Worm (Caenorhabditis elegans) whole organism, L3 larva: Measurements from ENCODE around the gene Y6E2A.1.

ENCODE experiments used
- R02D3.7 ChIP-seq: fragments of 150-350 bp; optimal IDR thresholded peaks from 2 replicates; lab custom pipeline; 2014; ENCODE audit warnings: missing biosample characterization, missing genetic modification characterization
- ZK546.5 ChIP-seq: sonication (generic microtip); optimal IDR thresholded peaks from 2 replicates; lab custom pipeline; 2017; ENCODE audit warnings: missing biosample characterization, missing genetic modification characterization
- aly-2 ChIP-seq: fragments of 150-350 bp; optimal IDR thresholded peaks from 2 replicates; lab custom pipeline; 2014; ENCODE audit warnings: missing biosample characterization, missing genetic modification characterization
- ama-1 ChIP-seq: fragments of 150-350 bp; optimal IDR thresholded peaks from 2 replicates; lab custom pipeline; 2018
- ceh-16 ChIP-seq: sonication (generic microtip); optimal IDR thresholded peaks from 2 replicates; lab custom pipeline; 2017; ENCODE audit warnings: missing biosample characterization, missing genetic modification characterization
- ceh-28 ChIP-seq: fragments of 150-350 bp; optimal IDR thresholded peaks from 2 replicates; lab custom pipeline; 2014; ENCODE audit warnings: missing biosample characterization, missing genetic modification reagents, missing genetic modification characterization
- ceh-82 ChIP-seq: fragments of 150-350 bp; optimal IDR thresholded peaks from 2 replicates; lab custom pipeline; 2014; ENCODE audit warnings: missing biosample characterization, missing genetic modification characterization
- ceh-9 ChIP-seq: sonication (generic microtip); optimal IDR thresholded peaks from 2 replicates; lab custom pipeline; 2018; ENCODE audit warnings: missing biosample characterization, missing genetic modification characterization
- egl-27 ChIP-seq: sonication (generic microtip); optimal IDR thresholded peaks from 4 replicates; lab custom pipeline; 2017; ENCODE audit warnings: missing biosample characterization, missing genetic modification reagents, missing genetic modification characterization
- egl-5 ChIP-seq: fragments of 150-350 bp; optimal IDR thresholded peaks from 2 replicates; lab custom pipeline; 2017; ENCODE audit warnings: missing biosample characterization, missing genetic modification reagents, missing genetic modification characterization, inconsistent platforms
- elt-1 ChIP-seq: fragments of 150-350 bp; optimal IDR thresholded peaks from 2 replicates; lab custom pipeline; 2014; ENCODE audit warnings: missing biosample characterization, missing genetic modification characterization
- elt-2 ChIP-seq: sonication (generic microtip); optimal IDR thresholded peaks from 2 replicates; lab custom pipeline; 2016; ENCODE audit warnings: missing genetic modification reagents, mild to moderate bottlenecking, missing genetic modification characterization, missing compliant biosample characterization
- elt-3 ChIP-seq, 3 experiments: fragments of 150-350 bp in 1 of 3; sonication (generic microtip) in 2 of 3; optimal IDR thresholded peaks; 2 replicates in 2 of 3; 4 replicates in 1 of 3; lab custom pipeline; 2014 to 2017; ENCODE audit warnings: missing biosample characterization in 3 of 3, missing genetic modification characterization in 3 of 3
- eor-1 ChIP-seq, 2 experiments: fragments of 150-350 bp; optimal IDR thresholded peaks; 2 replicates each; lab custom pipeline; 2014 to 2018; ENCODE audit warnings: missing biosample characterization in 2 of 2, missing genetic modification characterization in 2 of 2
- fkh-10 ChIP-seq: sonication (generic microtip); optimal IDR thresholded peaks from 2 replicates; lab custom pipeline; 2017; ENCODE audit warnings: missing biosample characterization, missing genetic modification reagents, missing genetic modification characterization
- fkh-2 ChIP-seq: fragments of 150-350 bp; optimal IDR thresholded peaks from 2 replicates; lab custom pipeline; 2014; ENCODE audit warnings: missing biosample characterization, missing genetic modification reagents, missing genetic modification characterization
- fos-1 ChIP-seq: fragments of 150-350 bp; optimal IDR thresholded peaks from 2 replicates; lab custom pipeline; 2014; ENCODE audit warnings: missing biosample characterization, missing genetic modification characterization
- jun-1 ChIP-seq: fragments of 150-350 bp; optimal IDR thresholded peaks from 2 replicates; lab custom pipeline; 2014; ENCODE audit warnings: missing biosample characterization, missing genetic modification reagents, missing genetic modification characterization
- lin-15B ChIP-seq: fragments of 150-350 bp; optimal IDR thresholded peaks from 2 replicates; lab custom pipeline; 2014; ENCODE audit warnings: missing biosample characterization, missing genetic modification characterization
- lin-39 ChIP-seq: fragments of 150-350 bp; optimal IDR thresholded peaks from 2 replicates; lab custom pipeline; 2018; ENCODE audit warnings: missing biosample characterization, missing genetic modification reagents, missing genetic modification characterization
- mdl-1 ChIP-seq: fragments of 150-350 bp; optimal IDR thresholded peaks from 2 replicates; lab custom pipeline; 2014; ENCODE audit warnings: missing biosample characterization, missing genetic modification characterization
- nfya-1 ChIP-seq: sonication (generic microtip); optimal IDR thresholded peaks from 2 replicates; lab custom pipeline; 2017; ENCODE audit warnings: missing genetic modification characterization, mild to moderate bottlenecking, missing compliant biosample characterization, antibody characterized with exemption, moderate library complexity; ENCODE audit not compliant: insufficient read depth
- nhr-237 ChIP-seq: fragments of 150-350 bp; optimal IDR thresholded peaks from 2 replicates; lab custom pipeline; 2014; ENCODE audit warnings: missing biosample characterization, missing genetic modification characterization
- nhr-25 ChIP-seq: sonication (generic microtip); optimal IDR thresholded peaks from 2 replicates; lab custom pipeline; 2017; ENCODE audit warnings: missing biosample characterization, missing genetic modification characterization
- nhr-43 ChIP-seq: sonication (generic microtip); optimal IDR thresholded peaks from 2 replicates; lab custom pipeline; 2016; ENCODE audit warnings: mild to moderate bottlenecking, missing genetic modification characterization, missing compliant biosample characterization; ENCODE audit not compliant: poor library complexity, severe bottlenecking
- nhr-76 ChIP-seq: fragments of 150-350 bp; sonication (generic microtip); optimal IDR thresholded peaks from 5 replicates; lab custom pipeline; 2014; ENCODE audit warnings: missing biosample characterization, missing genetic modification characterization
- sea-2 ChIP-seq: fragments of 150-350 bp; sonication (generic microtip); optimal IDR thresholded peaks from 4 replicates; lab custom pipeline; 2014; ENCODE audit warnings: missing biosample characterization, missing genetic modification reagents, missing genetic modification characterization
- snpc-4 ChIP-seq: fragments of 150-350 bp; optimal IDR thresholded peaks from 2 replicates; lab custom pipeline; 2014; ENCODE audit warnings: missing biosample characterization, missing genetic modification characterization
- tbx-2 ChIP-seq: sonication (generic microtip); optimal IDR thresholded peaks from 2 replicates; lab custom pipeline; 2016; ENCODE audit warnings: mild to moderate bottlenecking, missing genetic modification characterization, missing compliant biosample characterization
- unc-39 ChIP-seq: sonication (generic microtip); optimal IDR thresholded peaks from 4 replicates; lab custom pipeline; 2017; ENCODE audit warnings: missing biosample characterization, missing genetic modification characterization
- unc-62 ChIP-seq: fragments of 150-350 bp; sonication (generic microtip); optimal IDR thresholded peaks from 4 replicates; lab custom pipeline; 2014; ENCODE audit warnings: missing biosample characterization, missing genetic modification reagents, missing genetic modification characterization
- zag-1 ChIP-seq: fragments of 150-350 bp; optimal IDR thresholded peaks from 2 replicates; lab custom pipeline; 2014; ENCODE audit warnings: missing biosample characterization, missing genetic modification characterization
- ztf-11 ChIP-seq: fragments of 150-350 bp; optimal IDR thresholded peaks from 2 replicates; lab custom pipeline; 2014; ENCODE audit warnings: missing biosample characterization, missing genetic modification characterization
- ztf-4 ChIP-seq: fragments of 150-350 bp; optimal IDR thresholded peaks from 2 replicates; lab custom pipeline; 2014; ENCODE audit warnings: missing biosample characterization, missing genetic modification characterization

The Y6E2A.1 gene

DNA sequence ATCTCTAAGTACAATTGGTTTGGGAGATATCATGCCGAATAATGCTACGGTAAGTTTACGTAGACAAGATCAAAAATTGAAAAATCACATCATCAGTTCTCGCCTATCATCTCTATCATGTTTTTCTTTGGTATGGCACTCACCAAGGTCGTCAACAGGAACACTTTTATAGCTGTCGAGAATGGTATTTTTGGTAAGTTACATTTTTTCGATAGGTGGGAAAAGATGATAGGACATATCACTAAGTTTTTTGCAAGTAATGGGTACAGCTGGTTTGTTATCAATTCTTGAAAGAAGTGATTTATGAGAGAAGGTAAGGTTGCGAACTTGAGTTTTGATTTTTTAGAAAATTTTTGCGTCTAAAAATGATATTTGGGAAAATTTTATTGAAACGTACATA is 2.3 kb downstream of the Y6E2A.1 start:
- TF ChIP-seq nhr-25 (tag; lab: Kevin White, UChicago), result peak; percentile 24
- no peak for TF ChIP-seq nfya-1 (tag; lab: Kevin White, UChicago)
- TF ChIP-seq elt-3 (tag; optimal IDR thresholded peaks at IDR 0.05; lab: Kevin White, UChicago), result peak in 2 of 3 experiments; percentile 17 to 74
- no peak for TF ChIP-seq nhr-76 (tag; lab: Kevin White, UChicago)
- TF ChIP-seq fkh-10 (GFP tag; lab: Kevin White, UChicago), result no peak

DNA sequence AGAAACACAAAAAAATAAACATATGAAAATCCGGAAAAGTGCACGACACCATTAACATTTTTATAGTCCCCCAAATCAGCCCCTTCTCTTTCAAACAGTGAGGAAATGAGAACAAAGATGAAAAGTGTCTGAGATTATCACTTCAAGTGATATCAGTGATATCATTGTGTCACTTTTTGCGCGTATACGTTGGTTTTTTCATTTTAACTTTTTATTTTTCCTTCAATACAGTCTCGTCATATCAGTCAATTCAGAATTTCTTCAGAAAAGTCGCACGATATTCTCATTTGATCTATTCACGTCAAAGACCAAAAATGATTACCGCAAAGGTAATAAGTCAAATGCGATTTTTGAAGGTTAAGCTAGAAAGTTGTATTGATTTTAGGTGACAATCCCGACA is 5.6 kb downstream of the Y6E2A.1 start, which contains the start of gene twk-34:
Gene twk-34, plus strand, starts transcription at position 216 of the 400 bp plus-strand sequence.
- TF ChIP-seq eor-1 (tag; optimal IDR thresholded peaks at IDR 0.05; lab: Kevin White, UChicago) (no peak), fkh-10 (GFP tag; lab: Kevin White, UChicago) (no peak), R02D3.7 (no peak), elt-3 (tag; optimal IDR thresholded peaks at IDR 0.05; lab: Kevin White, UChicago) (peak in 1 of 3 experiments; percentile 52), jun-1 (no peak), ceh-82 (no peak), unc-62 (GFP tag; lab: Kevin White, UChicago) (no peak)

DNA sequence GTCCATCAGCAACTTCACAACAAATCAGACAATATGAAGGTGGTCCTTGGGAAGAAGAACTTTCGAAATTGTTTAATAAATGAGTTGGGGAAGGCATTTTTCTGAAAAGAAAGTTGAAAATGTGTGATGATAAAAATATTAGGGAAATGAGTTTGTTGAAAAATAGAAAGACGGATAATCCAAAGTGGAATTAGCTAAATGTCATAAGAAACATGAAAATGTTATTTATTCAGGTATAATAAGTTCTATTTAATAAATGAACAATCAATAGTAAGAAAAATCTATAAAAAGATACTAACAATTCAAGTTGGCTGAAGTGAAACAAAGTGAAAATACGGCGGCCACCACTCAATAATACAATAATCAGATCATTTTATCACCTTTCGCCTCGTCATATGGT is 8.0 kb downstream of the Y6E2A.1 start, which contains the start of gene nhr-53:
Gene nhr-53, minus strand, starts transcription at position 101 of the 400 bp plus-strand sequence.
- TF ChIP-seq snpc-4 (tag; lab: Kevin White, UChicago), result no peak
- no peak for TF ChIP-seq ceh-9 (tag; lab: Kevin White, UChicago)
- TF ChIP-seq unc-39 (tag; lab: Kevin White, UChicago), result no peak
- TF ChIP-seq ZK546.5, result no peak
- TF ChIP-seq nhr-76 (tag; lab: Kevin White, UChicago), result no peak
- TF ChIP-seq fkh-10 (GFP tag; lab: Kevin White, UChicago), result no peak
- no peak for TF ChIP-seq mdl-1
- no peak for TF ChIP-seq nfya-1 (tag; lab: Kevin White, UChicago)
- TF ChIP-seq ztf-4 (tag; lab: Kevin White, UChicago), result no peak
- no peak for TF ChIP-seq unc-62 (GFP tag; lab: Kevin White, UChicago)
- no peak for TF ChIP-seq fkh-2 (tag; lab: Kevin White, UChicago)
- TF ChIP-seq nhr-43, result no peak
- TF ChIP-seq elt-1 (tag; lab: Kevin White, UChicago), result no peak
- TF ChIP-seq aly-2 (tag; lab: Kevin White, UChicago), result no peak
- no peak for TF ChIP-seq tbx-2 (tag; lab: Kevin White, UChicago)
- no peak for TF ChIP-seq egl-5 (tag; lab: Kevin White, UChicago)
- no peak for TF ChIP-seq fos-1 (tag; lab: Kevin White, UChicago)
- TF ChIP-seq ztf-11 (tag; lab: Kevin White, UChicago), result no peak
- no peak for TF ChIP-seq egl-27 (tag; lab: Kevin White, UChicago)
- TF ChIP-seq ama-1 (lab: Kevin White, UChicago), result no peak

DNA sequence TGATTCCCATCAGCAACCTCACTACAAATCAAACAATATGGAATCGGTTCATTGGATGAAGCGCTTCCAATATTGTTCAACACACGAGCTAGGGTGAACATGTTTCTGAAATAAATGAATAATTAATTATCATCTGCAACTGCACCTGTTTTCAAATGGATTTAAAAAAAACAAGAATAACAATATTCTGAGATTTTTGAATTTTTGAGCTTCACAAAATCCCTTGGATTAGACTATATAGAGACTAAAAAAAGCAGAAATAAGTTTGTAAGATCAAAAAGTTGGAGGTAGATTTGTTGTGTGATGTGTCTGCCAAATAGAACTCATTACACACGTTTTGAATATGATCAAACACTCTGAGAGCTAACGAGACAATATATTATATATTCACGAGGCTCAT is 10.5 kb downstream of the Y6E2A.1 start, which contains the start of gene nhr-199:
Gene nhr-199, minus strand, starts transcription at position 101 of the 400 bp plus-strand sequence.
- no peak for TF ChIP-seq eor-1 (tag; optimal IDR thresholded peaks at IDR 0.05; lab: Kevin White, UChicago)
- no peak for TF ChIP-seq aly-2 (tag; lab: Kevin White, UChicago)

DNA sequence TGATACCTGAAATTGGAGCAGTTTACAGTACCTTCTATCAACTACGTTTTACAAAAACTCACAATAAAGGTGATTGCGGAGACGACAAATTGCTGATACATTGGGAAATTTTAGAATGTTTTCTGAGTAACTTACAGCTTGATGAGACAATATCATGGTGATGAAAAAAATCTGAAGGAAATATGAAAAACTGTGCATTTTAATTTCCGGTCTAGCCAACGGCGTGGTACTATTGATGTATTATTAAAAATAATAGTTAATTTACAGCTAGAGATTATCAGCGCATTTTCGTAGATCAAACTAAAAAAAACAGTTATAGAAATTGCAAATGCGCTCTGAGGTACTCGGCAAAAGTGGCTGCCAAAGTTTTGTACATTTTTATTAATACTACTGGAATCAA is 12.2 kb downstream of the Y6E2A.1 start, which contains the start of gene srx-29:
Gene srx-29, minus strand, starts transcription at position 101 of the 400 bp plus-strand sequence.
- TF ChIP-seq aly-2 (tag; lab: Kevin White, UChicago) (no peak), elt-2 (tag; lab: Kevin White, UChicago) (no peak), nhr-43 (no peak), sea-2 (GFP tag; lab: Kevin White, UChicago) (no peak), eor-1 (tag; optimal IDR thresholded peaks at IDR 0.05; lab: Kevin White, UChicago) (no peak), ceh-16 (no peak), zag-1 (no peak), lin-39 (tag; lab: Kevin White, UChicago) (no peak), ztf-4 (tag; lab: Kevin White, UChicago) (no peak), lin-15B (tag; lab: Kevin White, UChicago) (no peak), mdl-1 (no peak), ZK546.5 (no peak), snpc-4 (tag; lab: Kevin White, UChicago) (no peak), ceh-28 (tag; lab: Kevin White, UChicago) (no peak), nhr-237 (no peak)
